Fruit fly (Drosophila melanogaster): ENCODE results near the gene tkv.

The tkv gene

DNA sequence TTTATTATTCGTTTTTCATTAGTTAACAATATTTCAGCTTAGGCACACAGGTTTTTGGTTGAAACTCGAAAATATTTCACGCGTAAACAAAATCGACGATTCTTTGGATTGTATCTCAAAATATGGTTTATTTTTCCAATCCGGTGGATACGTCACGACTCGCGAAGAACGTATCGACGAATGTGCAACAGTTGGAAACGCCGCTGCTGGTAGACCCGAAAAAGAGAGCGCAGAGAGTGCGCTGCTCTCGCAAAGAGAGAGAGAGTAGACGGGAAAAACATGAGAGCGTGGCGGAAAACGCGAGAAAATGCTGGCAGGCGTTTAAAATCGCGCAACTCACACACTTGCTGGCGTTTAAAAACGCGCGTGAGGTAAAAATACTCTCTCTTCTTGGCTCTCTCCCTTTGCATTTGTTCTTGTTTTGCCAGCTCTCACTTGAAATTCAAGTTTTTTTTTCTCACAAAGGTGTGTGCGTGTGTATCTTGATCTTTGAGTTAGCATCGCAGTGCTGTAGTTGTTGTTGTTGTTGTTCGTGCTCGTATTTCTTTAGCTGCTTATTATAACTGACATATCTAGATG, 33.9 kb downstream of the tkv start (continued):
- TF ChIP-seq CHES-1-like (GFP tag; optimal IDR thresholded peaks at IDR 0.05) = no peak
- no peak for TF ChIP-seq hb (GFP tag; IDR thresholded peaks at IDR 0.05; ENCODE audit: partially characterized antibody)
- TF ChIP-seq Xbp1 (GFP tag; optimal IDR thresholded peaks at IDR 0.05) = no peak
- TF ChIP-seq ewg (GFP tag; optimal IDR thresholded peaks at IDR 0.05) = no peak
- TF ChIP-seq ken (GFP tag; IDR thresholded peaks at IDR 0.05) = peak; percentile 12; the same call in 1 of the 3 replicates
- no peak for TF ChIP-seq trh (GFP tag; optimal IDR thresholded peaks at IDR 0.05)
- no peak for TF ChIP-seq usp (GFP tag; optimal IDR thresholded peaks at IDR 0.05)
- TF ChIP-seq rib (GFP tag; IDR thresholded peaks at IDR 0.05) = peak; percentile 33; the same call in 1 of the 2 replicates
- TF ChIP-seq fu2 (GFP tag; optimal IDR thresholded peaks at IDR 0.05) = no peak
- peak; percentile 42 for TF ChIP-seq Fer1 (GFP tag; optimal IDR thresholded peaks at IDR 0.05)
- TF ChIP-seq CG1832 (GFP tag; optimal IDR thresholded peaks at IDR 0.05) = no peak
- no peak for TF ChIP-seq repo (GFP tag; optimal IDR thresholded peaks at IDR 0.05)
- TF ChIP-seq grau (tag; optimal IDR thresholded peaks at IDR 0.05) = no peak
- no peak for TF ChIP-seq disco-r (GFP tag; optimal IDR thresholded peaks at IDR 0.05)
- no peak for TF ChIP-seq CG10147 (GFP tag; optimal IDR thresholded peaks at IDR 0.05)
- TF ChIP-seq CG10654 (GFP tag; optimal IDR thresholded peaks at IDR 0.05) = no peak
- TF ChIP-seq Doc2 (GFP tag; IDR thresholded peaks at IDR 0.05) = no peak
- TF ChIP-seq Oli (tag; optimal IDR thresholded peaks at IDR 0.05) = no peak
- no peak for TF ChIP-seq jumu (GFP tag; optimal IDR thresholded peaks at IDR 0.05)
- TF ChIP-seq luna (GFP tag; optimal IDR thresholded peaks at IDR 0.05) = no peak
- no peak for TF ChIP-seq CG2120 (GFP tag; optimal IDR thresholded peaks at IDR 0.05)
- no peak for TF ChIP-seq CG7839 (tag; optimal IDR thresholded peaks at IDR 0.05)
- no peak for TF ChIP-seq CG6175 (GFP tag; IDR thresholded peaks at IDR 0.05)
- TF ChIP-seq Meics (GFP tag; optimal IDR thresholded peaks at IDR 0.05) = no peak
- no peak for TF ChIP-seq CG8765 (GFP tag; IDR thresholded peaks at IDR 0.05)
- no peak for TF ChIP-seq dysf (GFP tag; IDR thresholded peaks at IDR 0.05)
- no peak for TF ChIP-seq phol (tag; optimal IDR thresholded peaks at IDR 0.05)
- no peak for TF ChIP-seq maf-S (GFP tag; optimal IDR thresholded peaks at IDR 0.05)
- no peak for TF ChIP-seq CG32767 (GFP tag; IDR thresholded peaks at IDR 0.05)
- TF ChIP-seq CG8924 (tag; optimal IDR thresholded peaks at IDR 0.05) = peak; percentile 17
- no peak for TF ChIP-seq Sry-β (GFP tag; optimal IDR thresholded peaks at IDR 0.05)
- TF ChIP-seq pan (optimal IDR thresholded peaks at IDR 0.05) = no peak
- TF ChIP-seq pan (GFP tag; optimal IDR thresholded peaks at IDR 0.05 in 1 of 2, IDR thresholded peaks at IDR 0.05 in 1 of 2) = no peak
- no peak for TF ChIP-seq CG10565 (GFP tag; optimal IDR thresholded peaks at IDR 0.05)
- TF ChIP-seq ssp (GFP tag; IDR thresholded peaks at IDR 0.05) = no peak
- no peak for TF ChIP-seq Sry-δ (GFP tag; optimal IDR thresholded peaks at IDR 0.05)
- TF ChIP-seq hkb (optimal IDR thresholded peaks at IDR 0.05) = no peak
- peak; percentile 61 for TF ChIP-seq hkb (GFP tag; IDR thresholded peaks at IDR 0.05)
- no peak for TF ChIP-seq fd102C (GFP tag; optimal IDR thresholded peaks at IDR 0.05)
- no peak for TF ChIP-seq CG18262 (tag; optimal IDR thresholded peaks at IDR 0.05)
- TF ChIP-seq Neu2 (GFP tag; optimal IDR thresholded peaks at IDR 0.05; ENCODE audit: borderline replicate concordance) = no peak
- no peak for TF ChIP-seq CG14441 (GFP tag; IDR thresholded peaks at IDR 0.05)
- no peak for TF ChIP-seq CG13894 (tag; optimal IDR thresholded peaks at IDR 0.05)
- no peak for TF ChIP-seq CG2712 (tag; optimal IDR thresholded peaks at IDR 0.05)
- no peak for TF ChIP-seq CG12391 (tag; optimal IDR thresholded peaks at IDR 0.05)
- no peak for TF ChIP-seq Ada2b (GFP tag; IDR thresholded peaks at IDR 0.05)
- no peak for TF ChIP-seq NC2α (GFP tag; optimal IDR thresholded peaks at IDR 0.05)
- TF ChIP-seq CG2875 (GFP tag; optimal IDR thresholded peaks at IDR 0.05) = no peak
- no peak for TF ChIP-seq CG2889 (GFP tag; IDR thresholded peaks at IDR 0.05)
- TF ChIP-seq Oaz (GFP tag; IDR thresholded peaks at IDR 0.05) = no peak
- peak; percentile 39; the same call in 1 of the 2 replicates for TF ChIP-seq CG14014 (GFP tag; IDR thresholded peaks at IDR 0.05)
- TF ChIP-seq tio (GFP tag; optimal IDR thresholded peaks at IDR 0.05) = no peak
